Fruit fly (Drosophila melanogaster): Measurements from ENCODE around the gene CG9168.

The CG9168 gene

DNA sequence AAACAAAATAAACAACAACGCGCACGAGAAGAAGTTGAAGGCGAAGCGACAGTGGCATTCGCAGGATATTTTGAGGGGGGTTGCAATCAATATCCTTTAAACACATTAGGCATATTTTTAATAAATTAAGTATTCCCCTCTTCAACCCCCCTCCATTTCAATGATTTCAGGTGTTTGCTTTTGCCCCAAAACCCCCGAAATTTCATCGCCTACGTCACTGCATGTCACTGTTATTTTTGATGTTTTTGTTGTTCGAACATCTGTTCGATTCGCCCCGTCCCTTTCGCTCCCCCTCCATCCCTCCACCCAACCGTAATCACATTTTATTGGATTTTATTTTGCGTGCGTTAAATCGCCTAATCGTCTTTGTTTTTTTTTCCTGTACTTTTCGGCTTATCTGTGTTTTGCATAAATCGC is 42.6 kb upstream of the CG9168 start (continued):
- no peak for TF ChIP-seq CG7963 (GFP tag; IDR thresholded peaks at IDR 0.05; ENCODE audit: partially characterized antibody)
- TF ChIP-seq caup (GFP tag; optimal IDR thresholded peaks at IDR 0.05; ENCODE audit: severe bottlenecking): peak; percentile 74
- peak; percentile 64 for TF ChIP-seq ssp (GFP tag; IDR thresholded peaks at IDR 0.05)
- TF ChIP-seq CG7786 (GFP tag; optimal IDR thresholded peaks at IDR 0.05): peak; percentile 66
- peak; percentile 29 for TF ChIP-seq Nf-YB (GFP tag; optimal IDR thresholded peaks at IDR 0.05)
- peak; percentile 77 for TF ChIP-seq CG4820 (GFP tag; optimal IDR thresholded peaks at IDR 0.05)
- TF ChIP-seq dm (GFP tag; optimal IDR thresholded peaks at IDR 0.05): peak; percentile 49
- TF ChIP-seq B-H1 (GFP tag; IDR thresholded peaks at IDR 0.05): peak; percentile 78
- TF ChIP-seq CG10209 (GFP tag; optimal IDR thresholded peaks at IDR 0.05): peak; percentile 81
- TF ChIP-seq CG3407 (GFP tag; optimal IDR thresholded peaks at IDR 0.05): peak; percentile 39
- TF ChIP-seq Sin3A (optimal IDR thresholded peaks at IDR 0.05): no peak
- TF ChIP-seq C15 (GFP tag; IDR thresholded peaks at IDR 0.05): no peak
- TF ChIP-seq CG30431 (GFP tag; optimal IDR thresholded peaks at IDR 0.05): peak; percentile 78
- peak; percentile 68 for TF ChIP-seq ttk (GFP tag; IDR thresholded peaks at IDR 0.05)
- TF ChIP-seq CG5245 (GFP tag; optimal IDR thresholded peaks at IDR 0.05): peak; percentile 40
- no peak for TF ChIP-seq gcm2 (GFP tag; optimal IDR thresholded peaks at IDR 0.05)
- TF ChIP-seq CG13424 (tag; optimal IDR thresholded peaks at IDR 0.05): peak; percentile 65
- TF ChIP-seq pzg (GFP tag; optimal IDR thresholded peaks at IDR 0.05): no peak
- no peak for TF ChIP-seq lov (optimal IDR thresholded peaks at IDR 0.05)
- TF ChIP-seq lov (GFP tag; IDR thresholded peaks at IDR 0.05): peak; percentile 91
- TF ChIP-seq sob (GFP tag; IDR thresholded peaks at IDR 0.05): peak; percentile 90
- TF ChIP-seq CG6689 (GFP tag; IDR thresholded peaks at IDR 0.05): peak; percentile 86
- peak; percentile 91 for TF ChIP-seq Rfx (GFP tag; IDR thresholded peaks at IDR 0.05)
- peak; percentile 65 for TF ChIP-seq Mes4 (GFP tag; optimal IDR thresholded peaks at IDR 0.05)
- TF ChIP-seq en (GFP tag; optimal IDR thresholded peaks at IDR 0.05): peak; percentile 13
- TF ChIP-seq ash1 (GFP tag; optimal IDR thresholded peaks at IDR 0.05): no peak
- TF ChIP-seq abd-A (tag; optimal IDR thresholded peaks at IDR 0.05): peak; percentile 85
- peak; percentile 92 for TF ChIP-seq zen (tag; optimal IDR thresholded peaks at IDR 0.05)
- peak; percentile 61 for TF ChIP-seq tx (GFP tag; optimal IDR thresholded peaks at IDR 0.05)
- peak; percentile 43 for TF ChIP-seq CG1647 (GFP tag; optimal IDR thresholded peaks at IDR 0.05)
- no peak for TF ChIP-seq mld (GFP tag; IDR thresholded peaks at IDR 0.05; ENCODE audit: partially characterized antibody)
- peak; percentile 70; the same call in 2 of the 3 replicates for TF ChIP-seq CG2199 (GFP tag; IDR thresholded peaks at IDR 0.05)
- TF ChIP-seq cg (GFP tag; optimal IDR thresholded peaks at IDR 0.05): no peak
- TF ChIP-seq gsb-n (tag; optimal IDR thresholded peaks at IDR 0.05): peak; percentile 45
- TF ChIP-seq CG30403 (GFP tag; optimal IDR thresholded peaks at IDR 0.05): peak; percentile 80
- TF ChIP-seq CG18619 (GFP tag; optimal IDR thresholded peaks at IDR 0.05): peak; percentile 67
- TF ChIP-seq nmo (GFP tag; optimal IDR thresholded peaks at IDR 0.05): peak; percentile 74
- peak; percentile 60 for TF ChIP-seq disco-r (GFP tag; optimal IDR thresholded peaks at IDR 0.05)
- peak; percentile 59 for TF ChIP-seq CHES-1-like (GFP tag; optimal IDR thresholded peaks at IDR 0.05)
- peak; percentile 89 for TF ChIP-seq dysf (GFP tag; IDR thresholded peaks at IDR 0.05)
- no peak for TF ChIP-seq sc (optimal IDR thresholded peaks at IDR 0.05)
- peak; percentile 51 for TF ChIP-seq sc (GFP tag; optimal IDR thresholded peaks at IDR 0.05)
- TF ChIP-seq CG17568 (GFP tag; optimal IDR thresholded peaks at IDR 0.05): peak; percentile 39
- peak in 1 of 3 experiments; percentile 79 for TF ChIP-seq lola (GFP tag; optimal IDR thresholded peaks at IDR 0.05)
- TF ChIP-seq ERR (GFP tag; optimal IDR thresholded peaks at IDR 0.05): peak; percentile 67
- no peak for TF ChIP-seq Hey (tag; optimal IDR thresholded peaks at IDR 0.05)
- peak; percentile 73 for TF ChIP-seq slp2 (GFP tag; optimal IDR thresholded peaks at IDR 0.05)
- TF ChIP-seq jigr1 (GFP tag; IDR thresholded peaks at IDR 0.05): no peak
- no peak for TF ChIP-seq CG4707 (GFP tag; optimal IDR thresholded peaks at IDR 0.05)
- TF ChIP-seq slou (GFP tag; optimal IDR thresholded peaks at IDR 0.05): peak; percentile 81
- TF ChIP-seq ind (GFP tag; optimal IDR thresholded peaks at IDR 0.05): peak; percentile 76
- peak; percentile 92 for TF ChIP-seq slbo (GFP tag; IDR thresholded peaks at IDR 0.05)

Data from whole organism, embryonic.